Worm (Caenorhabditis elegans): ENCODE measurements around the gene glb-27.

glb-27 gene

DNA sequence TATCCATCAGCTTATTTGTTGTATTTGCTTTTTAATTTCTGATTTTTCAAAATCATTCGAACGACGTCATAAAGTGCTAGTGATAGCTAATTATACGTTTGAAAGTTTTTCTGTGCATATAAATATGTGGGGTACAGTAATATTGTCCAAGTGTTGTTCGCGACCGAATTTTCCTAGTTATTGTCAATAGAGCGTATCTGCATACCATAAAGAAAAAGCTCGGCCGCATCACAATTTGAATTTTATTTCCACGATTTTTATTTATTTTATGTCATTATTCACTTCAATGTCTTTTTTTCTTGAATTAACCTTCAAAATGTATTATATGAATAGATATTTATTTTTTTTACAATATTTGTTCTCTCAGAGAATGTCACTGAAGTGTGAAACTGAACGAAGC, 39.3 kb downstream of the glb-27 start, which contains the start of gene rnh-2:
Gene rnh-2, plus strand, starts transcription at position 368 of the 400 bp plus-strand sequence.
- no peak for TF ChIP-seq ceh-6 (GFP tag; optimal IDR thresholded peaks at IDR 0.05)
- no peak for TF ChIP-seq eyg-1 (tag; optimal IDR thresholded peaks at IDR 0.05)
- TF ChIP-seq gmeb-2 (tag; optimal IDR thresholded peaks at IDR 0.05), result no peak
- no peak for TF ChIP-seq Y22D7AL.16 (tag; optimal IDR thresholded peaks at IDR 0.05)
- TF ChIP-seq fax-1 (tag; optimal IDR thresholded peaks at IDR 0.05), result no peak
- no peak for TF ChIP-seq ceh-19 (GFP tag; optimal IDR thresholded peaks at IDR 0.05)
- no peak for TF ChIP-seq unc-86 (tag; optimal IDR thresholded peaks at IDR 0.05)
- TF ChIP-seq mec-3 (tag; optimal IDR thresholded peaks at IDR 0.05; ENCODE audit: borderline replicate concordance), result no peak
- no peak for TF ChIP-seq dmd-4 (tag; optimal IDR thresholded peaks at IDR 0.05; ENCODE audit: borderline replicate concordance)
- TF ChIP-seq nhr-11 (tag; optimal IDR thresholded peaks at IDR 0.05), result no peak
- peak; percentile 13 for TF ChIP-seq dve-1 (tag; optimal IDR thresholded peaks at IDR 0.05)
- no peak for TF ChIP-seq ceh-24 (tag; optimal IDR thresholded peaks at IDR 0.05)
- no peak for TF ChIP-seq nhr-232 (tag; optimal IDR thresholded peaks at IDR 0.05)
- peak; percentile 48 for TF ChIP-seq ets-4 (tag; optimal IDR thresholded peaks at IDR 0.05)
- no peak for TF ChIP-seq lin-11 (tag; optimal IDR thresholded peaks at IDR 0.05)
- TF ChIP-seq elt-4 (tag; optimal IDR thresholded peaks at IDR 0.05), result no peak
- no peak for TF ChIP-seq che-1 (tag; optimal IDR thresholded peaks at IDR 0.05)
- TF ChIP-seq ref-2 (tag; optimal IDR thresholded peaks at IDR 0.05), result peak; percentile 52
- no peak for TF ChIP-seq sox-2 (GFP tag; IDR thresholded peaks at IDR 0.05)
- no peak for TF ChIP-seq F13H6.1 (tag; optimal IDR thresholded peaks at IDR 0.05)
- TF ChIP-seq fkh-6 (tag; optimal IDR thresholded peaks at IDR 0.05), result no peak
- TF ChIP-seq syd-9 (tag; optimal IDR thresholded peaks at IDR 0.05), result no peak
- TF ChIP-seq pqm-1 (tag; optimal IDR thresholded peaks at IDR 0.05), result no peak
- TF ChIP-seq ceh-14 (tag; optimal IDR thresholded peaks at IDR 0.05), result peak; percentile 39
- no peak for TF ChIP-seq npax-4 (tag; optimal IDR thresholded peaks at IDR 0.05)
- no peak for TF ChIP-seq pha-2 (tag; optimal IDR thresholded peaks at IDR 0.05)
- TF ChIP-seq pha-4 (tag; optimal IDR thresholded peaks at IDR 0.05), result no peak
- TF ChIP-seq zip-5 (tag; optimal IDR thresholded peaks at IDR 0.05), result peak; percentile 56
- TF ChIP-seq rnt-1 (tag; optimal IDR thresholded peaks at IDR 0.05), result no peak
- no peak for TF ChIP-seq pros-1 (tag; optimal IDR thresholded peaks at IDR 0.05)
- no peak for TF ChIP-seq hlh-6 (tag; optimal IDR thresholded peaks at IDR 0.05)
- no peak for TF ChIP-seq fkh-10 (GFP tag; optimal IDR thresholded peaks at IDR 0.05)
- TF ChIP-seq K09A11.1 (tag; optimal IDR thresholded peaks at IDR 0.05; ENCODE audit: insufficient read depth), result no peak
- TF ChIP-seq pat-9 (tag; optimal IDR thresholded peaks at IDR 0.05), result no peak
- peak; percentile 37 for TF ChIP-seq hlh-8 (tag; optimal IDR thresholded peaks at IDR 0.05)
- no peak for TF ChIP-seq T23F11.4 (GFP tag; optimal IDR thresholded peaks at IDR 0.05)
- no peak for TF ChIP-seq hlh-15 (tag; optimal IDR thresholded peaks at IDR 0.05)
- peak; percentile 4 for TF ChIP-seq nfya-1 (tag; optimal IDR thresholded peaks at IDR 0.05)
- TF ChIP-seq ceh-9 (tag; optimal IDR thresholded peaks at IDR 0.05), result no peak
- TF ChIP-seq C08G9.2 (tag; optimal IDR thresholded peaks at IDR 0.05), result peak; percentile 74
- TF ChIP-seq ceh-31 (tag; optimal IDR thresholded peaks at IDR 0.05), result peak; percentile 87
- no peak for TF ChIP-seq hlh-13 (GFP tag; optimal IDR thresholded peaks at IDR 0.05)
- TF ChIP-seq ceh-48 (tag; optimal IDR thresholded peaks at IDR 0.05), result no peak
- no peak for TF ChIP-seq ztf-16 (tag; optimal IDR thresholded peaks at IDR 0.05)
- TF ChIP-seq C38D4.7 (GFP tag; optimal IDR thresholded peaks at IDR 0.05), result no peak
- TF ChIP-seq elt-2 (tag; optimal IDR thresholded peaks at IDR 0.05), result peak; percentile 68
- no peak for TF ChIP-seq ceh-22 (tag; optimal IDR thresholded peaks at IDR 0.05)
- no peak for TF ChIP-seq madf-2 (tag; optimal IDR thresholded peaks at IDR 0.05)
- peak; percentile 76 for TF ChIP-seq tbx-2 (tag; optimal IDR thresholded peaks at IDR 0.05)
- no peak for TF ChIP-seq K02D7.2 (tag; optimal IDR thresholded peaks at IDR 0.05)
- no peak for TF ChIP-seq ahr-1 (tag; optimal IDR thresholded peaks at IDR 0.05)
- no peak for TF ChIP-seq unc-55 (GFP tag; optimal IDR thresholded peaks at IDR 0.05)
- TF ChIP-seq pax-1 (tag; optimal IDR thresholded peaks at IDR 0.05), result no peak
- peak; percentile 80 for TF ChIP-seq ceh-2 (tag; optimal IDR thresholded peaks at IDR 0.05)

All from whole organism, late embryonic.